Worm (Caenorhabditis elegans): ENCODE data around the gene adh-5.

- TF ChIP-seq tab-1 (GFP tag; IDR thresholded peaks at IDR 0.05) (no peak), flt-1 (GFP tag; IDR thresholded peaks at IDR 0.05) (no peak), klf-2 (GFP tag; conservative IDR thresholded peaks at IDR 0.05) (no peak), med-1 (GFP tag; optimal IDR thresholded peaks at IDR 0.05; ENCODE audit: insufficient read depth) (no peak), ref-1 (GFP tag; conservative IDR thresholded peaks at IDR 0.05) (no peak), cog-1 (tag; optimal IDR thresholded peaks at IDR 0.05) (no peak), T22C8.4 (GFP tag; IDR thresholded peaks at IDR 0.05) (no peak), ztf-29 (GFP tag; IDR thresholded peaks at IDR 0.05) (no peak), ztf-23 (GFP tag; IDR thresholded peaks at IDR 0.05) (no peak)
Measured at ce11 chrV:878567-878966, 33.0 kb upstream of the adh-5 start, which contains the start of gene T02B11.8.
